Worm (Caenorhabditis elegans): ENCODE data around the gene R08E5.1.

Gene R08E5.1

DNA sequence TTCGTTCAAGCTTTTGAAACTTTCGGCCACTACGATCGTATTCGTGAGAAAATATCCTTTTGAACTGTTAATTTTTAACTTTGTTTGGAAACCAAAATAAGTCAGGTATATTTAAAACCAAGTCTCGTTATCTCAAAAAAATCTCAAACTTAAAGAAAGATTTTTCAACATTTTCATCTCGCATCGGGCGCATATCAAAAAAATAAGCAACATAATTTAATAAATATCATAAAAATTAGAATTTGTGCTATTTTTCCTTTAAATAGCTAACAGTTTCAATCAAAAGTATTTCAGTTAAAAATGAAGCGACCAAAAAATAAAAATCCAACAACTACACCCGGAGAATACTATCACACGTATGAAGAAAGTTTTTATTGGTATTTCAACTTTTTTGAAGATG lies 34.6 kb upstream of the R08E5.1 start, which contains the start of gene srw-7:
TSS of gene srw-7 (plus strand) at position 301 of the 400 bp plus-strand sequence.
- no peak for TF ChIP-seq hnd-1 (tag; optimal IDR thresholded peaks at IDR 0.05)
- no peak for TF ChIP-seq ceh-13 (GFP tag; optimal IDR thresholded peaks at IDR 0.05)

DNA sequence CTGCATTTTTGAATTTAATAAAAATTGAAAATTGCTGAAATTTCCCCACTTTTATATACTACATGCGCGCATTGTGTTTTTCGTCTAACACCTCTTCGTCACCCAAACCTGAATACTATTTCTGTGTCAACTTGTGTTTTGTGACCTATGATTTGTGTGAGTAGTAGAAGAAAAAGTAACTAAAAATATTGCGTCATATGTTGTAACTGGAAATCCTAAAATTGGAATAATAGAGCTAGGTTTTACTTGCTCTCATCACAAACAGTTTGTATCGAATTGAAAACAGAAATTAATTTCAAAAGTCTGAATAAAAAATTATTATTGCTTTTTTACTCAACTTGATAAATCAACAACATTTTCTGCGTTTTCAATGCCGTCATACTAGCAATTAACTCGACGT lies 34.2 kb upstream of the R08E5.1 start, which contains the start of gene R08F11.4:
TSS of gene R08F11.4 (minus strand) at position 29 of the 400 bp plus-strand sequence.
- TF ChIP-seq pes-1 (GFP tag; IDR thresholded peaks at IDR 0.05) (no peak), B0310.2 (tag; optimal IDR thresholded peaks at IDR 0.05) (no peak)

DNA sequence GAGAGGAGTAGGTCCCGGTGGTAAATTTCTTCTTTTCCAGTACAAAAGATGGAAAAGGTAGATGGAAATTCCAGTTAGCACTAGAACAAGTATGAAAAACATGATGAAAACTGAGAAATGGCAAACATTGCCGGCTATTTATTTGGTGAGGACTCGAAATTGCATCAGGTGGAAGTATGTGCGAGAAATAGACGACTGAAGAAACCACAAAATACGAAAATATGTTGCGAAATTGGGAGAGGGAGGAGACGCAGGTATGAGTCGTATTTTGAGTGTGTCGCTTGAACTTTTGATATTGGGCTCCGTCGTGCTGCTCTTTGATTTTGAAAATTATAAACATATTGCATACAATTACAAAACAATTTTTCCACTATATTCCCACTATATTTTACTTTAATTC lies 32.0 kb upstream of the R08E5.1 start, which contains the start of gene cyp-33C8:
TSS of gene cyp-33C8 (minus strand) at position 200 of the 400 bp plus-strand sequence.
- TF ChIP-seq tbx-11 (GFP tag; IDR thresholded peaks at IDR 0.05) (no peak), flt-1 (GFP tag; IDR thresholded peaks at IDR 0.05) (no peak), aly-1 (tag; optimal IDR thresholded peaks at IDR 0.05) (no peak), hmbx-1 (tag; optimal IDR thresholded peaks at IDR 0.05) (no peak), ceh-36 (tag; optimal IDR thresholded peaks at IDR 0.05) (no peak), sea-1 (GFP tag; conservative IDR thresholded peaks at IDR 0.05) (no peak), hnd-1 (tag; optimal IDR thresholded peaks at IDR 0.05) (no peak), B0310.2 (tag; optimal IDR thresholded peaks at IDR 0.05) (no peak), ceh-13 (GFP tag; optimal IDR thresholded peaks at IDR 0.05) (no peak), pes-1 (GFP tag; IDR thresholded peaks at IDR 0.05) (no peak), F13C5.2 (tag; optimal IDR thresholded peaks at IDR 0.05) (no peak), scrt-1 (GFP tag; IDR thresholded peaks at IDR 0.05) (no peak)

DNA sequence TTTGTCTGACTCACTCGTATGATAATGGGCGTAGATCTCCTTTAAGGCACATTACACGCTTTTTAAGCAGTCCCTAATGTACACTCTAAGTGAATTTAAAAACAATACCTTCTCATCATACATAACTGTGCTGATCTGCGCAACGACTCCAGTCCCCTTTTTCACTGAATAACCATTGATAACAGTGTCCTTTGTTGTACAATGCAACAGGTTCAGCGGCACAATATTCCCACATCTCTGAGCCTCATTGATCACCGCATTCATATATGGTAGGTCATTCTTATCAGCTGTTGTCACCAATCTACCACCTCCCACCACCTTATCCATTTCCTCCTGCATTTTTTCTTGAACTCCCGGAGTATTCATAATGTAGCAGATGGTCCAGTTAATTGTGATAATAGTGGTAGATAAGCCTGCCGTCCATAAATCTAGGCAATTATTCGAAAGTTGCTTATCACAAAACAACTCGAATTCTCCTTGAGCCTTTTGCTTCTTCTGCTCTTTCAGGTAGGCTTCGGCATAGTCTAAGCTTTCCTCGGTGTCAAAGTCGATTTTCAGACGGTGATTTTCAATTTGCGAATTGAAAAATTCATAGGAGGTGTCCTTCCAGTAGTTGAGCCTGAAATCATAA lies 30.6 kb upstream of the R08E5.1 start:
- no peak for TF ChIP-seq sea-1 (GFP tag; conservative IDR thresholded peaks at IDR 0.05)
- TF ChIP-seq hmbx-1 (tag; optimal IDR thresholded peaks at IDR 0.05): no peak
- no peak for TF ChIP-seq ceh-36 (tag; optimal IDR thresholded peaks at IDR 0.05)
- TF ChIP-seq tbx-37 (GFP tag; conservative IDR thresholded peaks at IDR 0.05): no peak
- TF ChIP-seq aly-1 (tag; optimal IDR thresholded peaks at IDR 0.05): no peak

DNA sequence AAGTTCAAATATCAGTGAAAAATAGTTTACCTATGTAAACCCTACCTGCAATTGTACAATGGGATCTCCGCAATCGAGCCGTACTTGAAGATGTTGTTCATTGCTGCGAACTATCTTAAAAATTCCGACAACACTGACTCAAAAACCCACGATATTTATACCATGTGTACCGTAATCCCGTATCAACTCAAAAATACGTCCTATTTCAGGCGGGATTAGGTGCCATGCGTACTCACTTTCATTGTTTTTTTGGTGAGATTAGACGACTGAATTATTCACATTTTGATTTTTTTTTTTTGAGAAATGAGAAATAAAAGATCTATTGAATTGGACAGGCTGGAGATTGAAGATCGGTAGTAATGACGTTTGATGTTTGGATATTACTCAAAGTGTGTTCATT lies 29.1 kb upstream of the R08E5.1 start, which contains the start of gene srt-30:
TSS of gene srt-30 (minus strand) at position 101 of the 400 bp plus-strand sequence.
- TF ChIP-seq tra-4 (tag; optimal IDR thresholded peaks at IDR 0.05) (no peak), flt-1 (GFP tag; IDR thresholded peaks at IDR 0.05) (no peak), aly-1 (tag; optimal IDR thresholded peaks at IDR 0.05) (no peak), hnd-1 (tag; optimal IDR thresholded peaks at IDR 0.05) (no peak), hmbx-1 (tag; optimal IDR thresholded peaks at IDR 0.05) (no peak), ceh-36 (tag; optimal IDR thresholded peaks at IDR 0.05) (no peak), scrt-1 (GFP tag; IDR thresholded peaks at IDR 0.05) (no peak), ceh-13 (GFP tag; optimal IDR thresholded peaks at IDR 0.05) (no peak), B0310.2 (tag; optimal IDR thresholded peaks at IDR 0.05) (no peak), pes-1 (GFP tag; IDR thresholded peaks at IDR 0.05) (no peak), ama-1 (optimal IDR thresholded peaks at IDR 0.05) (no peak), tbx-11 (GFP tag; IDR thresholded peaks at IDR 0.05) (no peak)

DNA sequence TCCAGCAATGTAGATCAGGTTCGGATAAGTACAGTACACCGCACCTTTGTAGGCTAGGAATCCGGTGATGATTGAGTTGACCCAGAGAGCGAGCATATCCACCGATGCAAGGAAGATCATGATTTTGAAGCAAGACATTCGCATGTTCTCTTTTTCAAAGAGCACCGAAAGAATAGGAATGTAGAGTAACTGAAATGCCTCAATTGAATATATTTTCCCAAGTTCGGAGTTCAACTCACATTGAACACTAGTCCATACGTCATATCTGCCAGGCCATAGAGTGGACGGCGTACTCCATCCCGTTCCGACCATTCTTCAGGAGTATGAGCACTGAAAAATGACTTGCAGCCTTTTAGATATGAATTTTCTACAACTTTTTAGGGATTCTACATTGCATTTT lies 28.4 kb upstream of the R08E5.1 start:
- TF ChIP-seq tbx-11 (GFP tag; IDR thresholded peaks at IDR 0.05): no peak
- TF ChIP-seq hmbx-1 (tag; optimal IDR thresholded peaks at IDR 0.05): no peak
- TF ChIP-seq flt-1 (GFP tag; IDR thresholded peaks at IDR 0.05): no peak
- no peak for TF ChIP-seq ceh-13 (GFP tag; optimal IDR thresholded peaks at IDR 0.05)
- no peak for TF ChIP-seq hnd-1 (tag; optimal IDR thresholded peaks at IDR 0.05)
- no peak for TF ChIP-seq sea-1 (GFP tag; conservative IDR thresholded peaks at IDR 0.05)
- TF ChIP-seq ama-1 (optimal IDR thresholded peaks at IDR 0.05): no peak
- no peak for TF ChIP-seq pes-1 (GFP tag; IDR thresholded peaks at IDR 0.05)
- no peak for TF ChIP-seq ets-7 (tag; optimal IDR thresholded peaks at IDR 0.05)
- no peak for TF ChIP-seq aly-1 (tag; optimal IDR thresholded peaks at IDR 0.05)
- TF ChIP-seq B0310.2 (tag; optimal IDR thresholded peaks at IDR 0.05): no peak

DNA sequence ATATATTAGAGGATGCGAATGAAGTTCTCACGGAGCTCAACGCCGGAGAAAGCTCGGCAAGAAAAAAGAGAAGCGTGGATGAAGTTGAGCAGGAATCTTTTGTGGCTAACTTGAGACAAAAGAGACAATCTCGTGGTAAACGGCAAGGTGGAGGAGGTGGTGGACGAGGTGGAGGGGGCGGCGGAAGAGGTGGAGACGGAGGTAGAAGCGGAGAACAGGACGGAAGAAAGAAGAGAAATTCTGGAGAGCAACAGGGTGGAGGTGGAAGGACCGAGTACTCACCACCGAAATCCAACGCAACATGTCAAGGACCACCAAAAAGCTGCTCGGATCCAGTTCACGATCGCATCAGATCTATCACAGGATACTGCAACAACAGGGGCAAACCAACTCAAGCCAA lies 19.1 kb upstream of the R08E5.1 start:
- TF ChIP-seq tbx-37 (GFP tag; conservative IDR thresholded peaks at IDR 0.05): no peak
- TF ChIP-seq ceh-36 (tag; optimal IDR thresholded peaks at IDR 0.05): no peak
- no peak for TF ChIP-seq hnd-1 (tag; optimal IDR thresholded peaks at IDR 0.05)
- no peak for TF ChIP-seq tra-4 (tag; optimal IDR thresholded peaks at IDR 0.05)
- no peak for TF ChIP-seq ceh-13 (GFP tag; optimal IDR thresholded peaks at IDR 0.05)
- TF ChIP-seq pes-1 (GFP tag; IDR thresholded peaks at IDR 0.05): no peak
- no peak for TF ChIP-seq tbx-11 (GFP tag; IDR thresholded peaks at IDR 0.05)
- TF ChIP-seq sea-1 (GFP tag; conservative IDR thresholded peaks at IDR 0.05): no peak
- no peak for TF ChIP-seq F13C5.2 (tag; optimal IDR thresholded peaks at IDR 0.05)
- no peak for TF ChIP-seq scrt-1 (GFP tag; IDR thresholded peaks at IDR 0.05)
- TF ChIP-seq flt-1 (GFP tag; IDR thresholded peaks at IDR 0.05): no peak
- no peak for TF ChIP-seq ets-7 (tag; optimal IDR thresholded peaks at IDR 0.05)
- TF ChIP-seq ama-1 (optimal IDR thresholded peaks at IDR 0.05): no peak
- no peak for TF ChIP-seq hmbx-1 (tag; optimal IDR thresholded peaks at IDR 0.05)
- no peak for TF ChIP-seq hmg-4 (GFP tag; optimal IDR thresholded peaks at IDR 0.05)
- TF ChIP-seq aly-1 (tag; optimal IDR thresholded peaks at IDR 0.05): no peak
- TF ChIP-seq B0310.2 (tag; optimal IDR thresholded peaks at IDR 0.05): no peak

DNA sequence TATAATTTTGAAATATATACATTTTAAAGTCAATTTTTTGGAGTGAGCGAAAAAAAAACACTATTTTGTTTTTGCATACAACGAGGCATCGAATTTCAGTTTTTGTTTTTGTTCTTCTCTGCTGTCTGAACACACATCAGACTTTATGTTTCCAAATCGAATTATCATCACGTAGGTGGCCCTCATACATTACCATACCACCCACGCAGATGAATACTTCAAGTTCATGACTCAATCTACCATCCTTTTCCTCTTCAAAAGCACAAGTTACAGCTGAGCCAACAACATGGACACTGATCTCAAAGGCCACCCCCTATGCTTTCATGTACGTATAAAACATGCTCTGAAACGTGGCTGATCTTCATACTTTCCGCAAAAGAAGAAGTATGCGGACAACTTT lies 18.5 kb upstream of the R08E5.1 start, which contains the start of gene R08F11.7:
TSS of gene R08F11.7 (plus strand) at position 301 of the 400 bp plus-strand sequence.
- TF ChIP-seq B0310.2 (tag; optimal IDR thresholded peaks at IDR 0.05) (no peak), flt-1 (GFP tag; IDR thresholded peaks at IDR 0.05) (no peak), ets-7 (tag; optimal IDR thresholded peaks at IDR 0.05) (no peak), tbx-11 (GFP tag; IDR thresholded peaks at IDR 0.05) (no peak), tra-4 (tag; optimal IDR thresholded peaks at IDR 0.05) (no peak), pes-1 (GFP tag; IDR thresholded peaks at IDR 0.05) (no peak), ceh-36 (tag; optimal IDR thresholded peaks at IDR 0.05) (no peak), aly-1 (tag; optimal IDR thresholded peaks at IDR 0.05) (no peak), ama-1 (optimal IDR thresholded peaks at IDR 0.05) (no peak), F13C5.2 (tag; optimal IDR thresholded peaks at IDR 0.05) (no peak), tbx-37 (GFP tag; conservative IDR thresholded peaks at IDR 0.05) (no peak), ceh-13 (GFP tag; optimal IDR thresholded peaks at IDR 0.05) (no peak), hmbx-1 (tag; optimal IDR thresholded peaks at IDR 0.05) (no peak), sea-1 (GFP tag; conservative IDR thresholded peaks at IDR 0.05) (no peak), hnd-1 (tag; optimal IDR thresholded peaks at IDR 0.05) (no peak), hmg-4 (GFP tag; optimal IDR thresholded peaks at IDR 0.05) (no peak), scrt-1 (GFP tag; IDR thresholded peaks at IDR 0.05) (no peak)

Data from whole organism, early embryonic.